Worm (Caenorhabditis elegans) whole organism, late embryonic: ENCODE results near the gene sri-78.
A peak's percentile ranks its signal among the peaks of the same experiment; 100 is the strongest.
"Not testable (repeated sequence)": the region's sequence is repeated elsewhere in the genome, so short reads cannot be mapped to it uniquely, and the experiment has no call there.

Experiments used
- C08G9.2 ChIP-seq: sonication (generic microtip); optimal IDR thresholded peaks from 2 replicates; lab custom pipeline; 2016; ENCODE audit warnings: mild to moderate bottlenecking, missing genetic modification characterization, moderate library complexity, missing compliant biosample characterization
- K09A11.1 ChIP-seq: sonication (generic microtip); optimal IDR thresholded peaks from 2 replicates; lab custom pipeline; 2017; ENCODE audit warnings: antibody characterized with exemption, mild to moderate bottlenecking, missing genetic modification characterization, missing compliant biosample characterization; ENCODE audit not compliant: insufficient read depth
- T23F11.4 ChIP-seq: fragments of 200-800 bp; sonication (Bioruptor generic); optimal IDR thresholded peaks from 2 replicates; lab custom pipeline; 2018; ENCODE audit warnings: mild to moderate bottlenecking, missing genetic modification characterization, missing compliant biosample characterization
- ahr-1 ChIP-seq: sonication (generic microtip); optimal IDR thresholded peaks from 2 replicates; lab custom pipeline; 2016; ENCODE audit warnings: missing genetic modification characterization, missing compliant biosample characterization
- ceh-14 ChIP-seq: sonication (generic microtip); optimal IDR thresholded peaks from 2 replicates; lab custom pipeline; 2016; ENCODE audit warnings: missing genotype, missing genetic modification characterization, missing compliant biosample characterization
- ceh-18 ChIP-seq: sonication (generic microtip); optimal IDR thresholded peaks from 2 replicates; lab custom pipeline; 2016; ENCODE audit warnings: missing genetic modification characterization, missing compliant biosample characterization
- ceh-19 ChIP-seq: fragments of 200-800 bp; sonication (Bioruptor generic); optimal IDR thresholded peaks from 2 replicates; lab custom pipeline; 2018; ENCODE audit warnings: mild to moderate bottlenecking, missing genetic modification characterization, missing compliant biosample characterization
- ceh-2 ChIP-seq: sonication (generic microtip); optimal IDR thresholded peaks from 2 replicates; lab custom pipeline; 2016; ENCODE audit warnings: missing genotype, missing genetic modification characterization, missing compliant biosample characterization
- ceh-22 ChIP-seq: sonication (generic microtip); optimal IDR thresholded peaks from 2 replicates; lab custom pipeline; 2017; ENCODE audit warnings: missing biosample characterization, missing genetic modification characterization
- ceh-24 ChIP-seq: sonication (generic microtip); optimal IDR thresholded peaks from 2 replicates; lab custom pipeline; 2016; ENCODE audit warnings: mild to moderate bottlenecking, missing genetic modification characterization, missing compliant biosample characterization
- ceh-30 ChIP-seq: fragments of 150-350 bp; optimal IDR thresholded peaks from 2 replicates; lab custom pipeline; 2014; ENCODE audit warnings: missing biosample characterization, missing genetic modification characterization
- ceh-31 ChIP-seq: sonication (generic microtip); optimal IDR thresholded peaks from 2 replicates; lab custom pipeline; 2016; ENCODE audit warnings: missing genetic modification characterization, missing compliant biosample characterization
- ceh-34 ChIP-seq: sonication (generic microtip); optimal IDR thresholded peaks from 2 replicates; lab custom pipeline; 2016; ENCODE audit warnings: mild to moderate bottlenecking, missing genetic modification characterization, missing compliant biosample characterization
- ceh-45 ChIP-seq: fragments of 200-800 bp; sonication (Bioruptor generic); IDR thresholded peaks from 2 replicates; pipeline ENCODE4 v1.3.6; 2022; ENCODE audit warnings: missing genetic modification reagents, missing genetic modification characterization, missing compliant biosample characterization
- ceh-9 ChIP-seq: sonication (generic microtip); optimal IDR thresholded peaks from 2 replicates; lab custom pipeline; 2016; ENCODE audit warnings: mild to moderate bottlenecking, missing genetic modification characterization, inconsistent platforms, missing compliant biosample characterization
- che-1 ChIP-seq: sonication (generic microtip); optimal IDR thresholded peaks from 2 replicates; lab custom pipeline; 2016; ENCODE audit warnings: mild to moderate bottlenecking, missing genetic modification characterization, missing compliant biosample characterization
- dve-1 ChIP-seq: sonication (generic microtip); optimal IDR thresholded peaks from 2 replicates; lab custom pipeline; 2017; ENCODE audit warnings: antibody characterized with exemption, mild to moderate bottlenecking, missing genetic modification characterization, missing compliant biosample characterization
- elt-2 ChIP-seq: sonication (generic microtip); optimal IDR thresholded peaks from 2 replicates; lab custom pipeline; 2016; ENCODE audit warnings: missing genetic modification reagents, missing genetic modification characterization, missing compliant biosample characterization
- ets-4 ChIP-seq: sonication (generic microtip); optimal IDR thresholded peaks from 2 replicates; lab custom pipeline; 2016; ENCODE audit warnings: missing genetic modification characterization, missing compliant biosample characterization
- eyg-1 ChIP-seq: sonication (generic microtip); optimal IDR thresholded peaks from 2 replicates; lab custom pipeline; 2016; ENCODE audit warnings: missing genotype, missing genetic modification characterization, missing compliant biosample characterization
- fax-1 ChIP-seq: sonication (generic microtip); optimal IDR thresholded peaks from 2 replicates; lab custom pipeline; 2016; ENCODE audit warnings: missing genotype, missing genetic modification characterization, missing compliant biosample characterization
- fkh-6 ChIP-seq: sonication (generic microtip); optimal IDR thresholded peaks from 2 replicates; lab custom pipeline; 2016; ENCODE audit warnings: missing genetic modification characterization, missing compliant biosample characterization
- gmeb-2 ChIP-seq: sonication (generic microtip); optimal IDR thresholded peaks from 2 replicates; lab custom pipeline; 2016; ENCODE audit warnings: missing genetic modification characterization, inconsistent platforms, missing compliant biosample characterization
- hlh-15 ChIP-seq: sonication (generic microtip); optimal IDR thresholded peaks from 2 replicates; lab custom pipeline; 2016; ENCODE audit warnings: missing genetic modification characterization, missing compliant biosample characterization
- hlh-6 ChIP-seq: sonication (generic microtip); optimal IDR thresholded peaks from 2 replicates; lab custom pipeline; 2016; ENCODE audit warnings: missing genotype, missing genetic modification characterization, missing compliant biosample characterization
- hlh-8 ChIP-seq: sonication (generic microtip); optimal IDR thresholded peaks from 2 replicates; lab custom pipeline; 2016; ENCODE audit warnings: missing genotype, missing genetic modification characterization, missing compliant biosample characterization
- lin-11 ChIP-seq: fragments of 200-800 bp; sonication (Bioruptor generic); optimal IDR thresholded peaks from 2 replicates; lab custom pipeline; 2018; ENCODE audit warnings: mild to moderate bottlenecking, missing genetic modification characterization, missing compliant biosample characterization
- nfya-1 ChIP-seq: sonication (generic microtip); optimal IDR thresholded peaks from 2 replicates; lab custom pipeline; 2017; ENCODE audit warnings: missing genetic modification characterization, mild to moderate bottlenecking, missing compliant biosample characterization, antibody characterized with exemption, moderate library complexity
- nhr-11 ChIP-seq: fragments of 150-350 bp; optimal IDR thresholded peaks from 2 replicates; lab custom pipeline; 2014; ENCODE audit warnings: missing biosample characterization, missing genetic modification characterization
- npax-4 ChIP-seq: sonication (generic microtip); optimal IDR thresholded peaks from 2 replicates; lab custom pipeline; 2016; ENCODE audit warnings: missing genetic modification characterization, missing compliant biosample characterization
- odd-2 ChIP-seq: sonication (generic microtip); optimal IDR thresholded peaks from 2 replicates; lab custom pipeline; 2017; ENCODE audit warnings: antibody characterized with exemption, mild to moderate bottlenecking, missing genetic modification characterization, missing compliant biosample characterization
- pat-9 ChIP-seq: fragments of 200-800 bp; sonication (Bioruptor generic); optimal IDR thresholded peaks from 2 replicates; lab custom pipeline; 2018; ENCODE audit warnings: mild to moderate bottlenecking, missing genetic modification characterization, moderate library complexity, missing compliant biosample characterization
- pha-2 ChIP-seq: sonication (generic microtip); optimal IDR thresholded peaks from 2 replicates; lab custom pipeline; 2017; ENCODE audit warnings: mild to moderate bottlenecking, missing genetic modification characterization, missing compliant biosample characterization
- pros-1 ChIP-seq: fragments of 150-350 bp; optimal IDR thresholded peaks from 2 replicates; lab custom pipeline; 2014; ENCODE audit warnings: missing biosample characterization, missing genetic modification reagents, missing genetic modification characterization
- ref-2 ChIP-seq: sonication (generic microtip); optimal IDR thresholded peaks from 2 replicates; lab custom pipeline; 2016; ENCODE audit warnings: missing genetic modification characterization, missing compliant biosample characterization
- sox-4 ChIP-seq: sonication (generic microtip); optimal IDR thresholded peaks from 2 replicates; lab custom pipeline; 2017; ENCODE audit warnings: mild to moderate bottlenecking, missing genetic modification characterization, inconsistent platforms, missing compliant biosample characterization
- syd-9 ChIP-seq: sonication (generic microtip); optimal IDR thresholded peaks from 2 replicates; lab custom pipeline; 2016; ENCODE audit warnings: mild to moderate bottlenecking, missing genetic modification characterization, moderate library complexity, missing compliant biosample characterization
- tbx-7 ChIP-seq: sonication (generic microtip); optimal IDR thresholded peaks from 2 replicates; lab custom pipeline; 2016; ENCODE audit warnings: missing genotype, missing genetic modification characterization, missing compliant biosample characterization
- unc-42 ChIP-seq: sonication (generic microtip); optimal IDR thresholded peaks from 2 replicates; lab custom pipeline; 2016; ENCODE audit warnings: missing genotype, missing genetic modification characterization, missing compliant biosample characterization
- unc-55 ChIP-seq: sonication (generic microtip); optimal IDR thresholded peaks from 2 replicates; lab custom pipeline; 2017; ENCODE audit warnings: missing biosample characterization, missing genetic modification reagents, missing genetic modification characterization

Gene sri-78

DNA sequence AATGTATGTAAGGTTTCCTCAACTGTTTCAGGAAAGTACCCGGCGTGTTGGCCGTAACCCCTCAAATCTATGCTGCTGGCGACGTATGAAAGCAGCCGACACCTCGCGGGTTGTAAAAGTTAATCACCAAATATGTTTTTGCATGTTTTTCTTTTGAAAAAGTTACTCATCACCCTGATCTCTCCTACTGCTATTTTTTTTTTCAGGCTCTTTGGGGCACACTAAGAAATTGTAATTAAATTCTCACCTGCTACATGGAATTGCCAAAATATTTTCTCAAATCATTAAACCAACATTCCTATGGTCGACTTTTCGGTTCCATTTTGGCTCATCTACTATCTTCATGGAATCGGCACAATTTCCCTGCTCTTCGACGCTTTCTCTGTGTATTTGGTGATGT, at the start of gene sri-78:
Gene sri-78, plus strand, starts transcription at position 301 of the 400 bp plus-strand sequence.
- not testable (repeated sequence) for TF ChIP-seq T23F11.4; hlh-6; ceh-18 (tag; lab: Kevin White, UChicago)
- TF ChIP-seq, all 69 proteins: peak for 0; not testable (repeated sequence) for 69

DNA sequence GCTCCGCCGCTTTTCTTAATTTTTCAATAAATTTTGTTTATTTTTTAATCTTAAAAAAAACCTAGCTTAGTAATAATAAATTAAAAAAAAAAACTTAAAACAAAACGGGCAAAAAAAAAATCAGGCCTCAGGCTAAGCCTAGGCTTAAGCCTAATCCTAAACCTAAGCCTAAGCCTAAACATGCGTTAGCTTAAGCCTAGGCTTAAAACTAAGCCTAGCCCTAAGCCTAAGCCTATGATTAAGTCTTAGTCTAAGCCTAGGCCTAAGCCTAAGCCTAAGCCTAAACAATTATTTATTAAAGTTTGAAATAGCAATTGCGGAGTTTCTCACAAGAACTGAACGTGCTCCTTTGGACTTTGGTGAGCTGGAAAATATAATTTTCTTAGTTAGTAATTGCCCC, 49.7 kb upstream of the sri-78 start:
- TF ChIP-seq lin-11 (tag; lab: Kevin White, UChicago) (no peak), unc-42 (tag; lab: Kevin White, UChicago) (no peak), odd-2 (no peak), dve-1 (tag; lab: Kevin White, UChicago) (peak; percentile 63), elt-2 (no peak), fax-1 (tag; lab: Kevin White, UChicago) (no peak)

DNA sequence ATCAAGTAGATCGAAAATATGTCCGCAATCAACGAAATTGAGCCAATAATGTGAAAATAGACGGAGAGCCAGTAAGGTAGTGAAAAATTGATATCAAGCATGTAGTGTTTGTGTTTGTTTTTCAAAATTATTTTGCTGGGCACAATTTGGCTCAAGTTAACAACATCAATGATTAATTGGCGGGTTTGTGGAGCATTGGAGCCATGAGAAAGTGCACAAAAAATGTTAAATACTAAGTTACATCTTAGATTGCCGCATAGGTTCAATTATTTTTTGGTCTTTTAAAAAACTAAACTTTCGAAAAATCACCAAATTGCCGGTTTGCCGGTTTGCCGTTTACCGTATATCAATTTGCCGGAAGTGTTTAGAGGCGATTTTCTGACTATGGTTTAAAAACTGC, 47.2 kb upstream of the sri-78 start, which contains the start of gene sri-54:
Gene sri-54, minus strand, starts transcription at position 101 of the 400 bp plus-strand sequence.
- TF ChIP-seq ceh-45 (GFP tag; lab: Robert Waterston, UW) (no peak), tbx-7 (tag; lab: Kevin White, UChicago) (no peak), syd-9 (tag; lab: Kevin White, UChicago) (no peak), nhr-11 (no peak), gmeb-2 (no peak)

DNA sequence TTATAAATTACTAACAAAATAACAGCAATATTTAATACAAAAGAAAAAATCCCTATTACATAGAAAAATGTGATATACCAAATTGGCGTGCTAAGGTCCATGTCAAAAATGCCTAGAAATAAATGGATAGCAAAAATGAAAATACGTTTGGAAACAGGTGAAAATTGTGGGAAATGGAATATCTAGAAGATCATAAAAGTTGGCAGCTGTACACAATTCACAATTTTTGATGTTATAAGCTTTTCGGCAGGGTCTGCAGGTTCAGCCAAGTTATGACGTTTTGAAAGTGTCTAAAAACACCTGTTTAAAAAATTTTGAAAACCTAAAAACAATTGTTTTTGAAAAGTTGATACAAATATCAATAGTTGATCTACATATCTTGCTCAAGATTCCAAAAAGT, 42.1 kb upstream of the sri-78 start, which contains the start of gene sri-42:
Gene sri-42, minus strand, starts transcription at position 101 of the 400 bp plus-strand sequence.
- not testable (repeated sequence) for TF ChIP-seq ets-4 (tag; lab: Kevin White, UChicago); T23F11.4; ceh-19 (GFP tag; lab: Kevin White, UChicago)
- TF ChIP-seq, all 69 proteins: peak for 0; not testable (repeated sequence) for 69

ce11 chrII:3144552-3144951, 40.4 kb upstream of the sri-78 start, which contains the start of gene sri-43:
TSS of gene sri-43 (minus strand) at chrII:3144652.
- TF ChIP-seq pat-9, pros-1, ceh-22 (tag; lab: Kevin White, UChicago): not testable (repeated sequence)

- TF ChIP-seq odd-2 (no peak), fkh-6 (no peak), hlh-8 (tag; lab: Kevin White, UChicago) (no peak), sox-4 (tag; lab: Kevin White, UChicago) (no peak), ceh-2 (no peak), ahr-1 (tag; lab: Kevin White, UChicago) (no peak), ceh-24 (tag; lab: Kevin White, UChicago) (no peak), ceh-9 (tag; lab: Kevin White, UChicago) (no peak), C08G9.2 (no peak), pros-1 (tag; lab: Kevin White, UChicago) (no peak), gmeb-2 (no peak), ceh-34 (no peak), fax-1 (tag; lab: Kevin White, UChicago) (no peak), che-1 (tag; lab: Kevin White, UChicago) (no peak), unc-55 (GFP tag; lab: Kevin White, UChicago) (no peak)
These were observed 39.1 kb upstream of the sri-78 start, which contains the start of gene T10D4.15 for ce11 chrII:3145842-3146241. TSS of gene T10D4.15 (plus strand) at chrII:3146142.

- TF ChIP-seq ceh-14 (tag; lab: Kevin White, UChicago) (no peak), che-1 (tag; lab: Kevin White, UChicago) (no peak), nfya-1 (tag; lab: Kevin White, UChicago) (no peak), pha-2 (tag; lab: Kevin White, UChicago) (no peak), npax-4 (tag; lab: Kevin White, UChicago) (no peak), ceh-18 (tag; lab: Kevin White, UChicago) (no peak), pros-1 (tag; lab: Kevin White, UChicago) (no peak), syd-9 (tag; lab: Kevin White, UChicago) (no peak), ceh-30 (tag; lab: Kevin White, UChicago) (no peak), hlh-15 (tag; lab: Kevin White, UChicago) (no peak), K09A11.1 (tag; lab: Kevin White, UChicago) (no peak), ceh-31 (tag; lab: Kevin White, UChicago) (no peak), hlh-8 (tag; lab: Kevin White, UChicago) (no peak), ceh-24 (tag; lab: Kevin White, UChicago) (no peak), ahr-1 (tag; lab: Kevin White, UChicago) (no peak), ceh-19 (GFP tag; lab: Kevin White, UChicago) (no peak), odd-2 (no peak), eyg-1 (tag; lab: Kevin White, UChicago) (no peak), ref-2 (tag; lab: Kevin White, UChicago) (no peak)
These were observed 36.6 kb upstream of the sri-78 start for ce11 chrII:3148404-3148803.
